Fruit fly (Drosophila melanogaster): ENCODE results near the gene gdl-ORF39.
A peak's percentile ranks its signal among the peaks of the same experiment; 100 is the strongest.

Gene gdl-ORF39

DNA sequence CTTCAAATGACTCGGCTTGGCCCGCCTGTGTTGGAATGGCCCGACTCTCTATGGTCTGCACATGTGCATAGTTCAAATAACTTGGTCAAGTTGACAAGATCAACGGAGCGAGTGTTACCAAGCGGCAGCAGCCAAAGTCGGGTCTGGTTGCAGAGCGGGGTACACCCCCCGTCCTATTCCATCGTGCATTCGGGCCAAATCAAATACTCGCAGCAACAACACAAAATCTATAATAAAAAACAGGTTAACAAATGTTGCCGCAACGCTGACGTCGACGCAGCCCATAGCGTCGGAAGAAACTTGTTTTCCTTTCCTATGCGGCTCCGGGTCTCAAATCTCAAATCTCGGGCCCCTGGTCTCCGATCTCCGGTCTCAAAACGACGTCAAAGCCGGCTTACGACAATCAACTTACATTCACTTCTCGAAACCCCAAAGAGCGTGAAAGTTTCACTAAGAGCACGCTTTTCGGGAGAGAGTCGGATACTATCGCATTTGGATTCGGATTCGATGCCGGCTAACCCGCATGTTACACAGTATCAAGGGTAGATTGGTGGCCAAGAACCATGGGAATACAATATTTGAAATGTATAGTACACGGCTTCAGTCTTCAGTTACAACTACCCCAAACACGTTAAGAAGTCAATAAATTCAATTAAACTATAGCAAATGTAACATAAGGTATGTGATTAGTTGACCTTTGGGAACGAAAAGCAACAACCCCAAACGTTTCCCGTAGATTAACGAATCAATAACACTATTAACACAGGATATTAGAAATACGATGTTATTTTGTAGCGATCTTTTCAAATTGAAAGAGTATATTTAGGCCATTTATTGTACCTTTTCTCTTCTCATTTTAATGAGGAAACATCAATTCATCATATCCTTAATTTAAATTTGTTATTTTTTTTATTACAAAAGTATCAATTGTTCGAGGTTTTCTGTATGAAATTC lies 25.3 kb downstream of the gdl-ORF39 start (continued):
- no peak for TF ChIP-seq dimm (GFP tag; IDR thresholded peaks at IDR 0.05)
- peak; percentile 28 for TF ChIP-seq abd-A (tag; optimal IDR thresholded peaks at IDR 0.05)
- no peak for TF ChIP-seq lov (optimal IDR thresholded peaks at IDR 0.05)
- no peak for TF ChIP-seq lov (GFP tag; IDR thresholded peaks at IDR 0.05)
- TF ChIP-seq Kr (GFP tag; optimal IDR thresholded peaks at IDR 0.05): no peak
- peak; percentile 48 for TF ChIP-seq shn (GFP tag; optimal IDR thresholded peaks at IDR 0.05)
- no peak for TF ChIP-seq CG17912 (GFP tag; optimal IDR thresholded peaks at IDR 0.05)
- TF ChIP-seq CG2199 (GFP tag; IDR thresholded peaks at IDR 0.05): peak; percentile 10; the same call in 1 of the 3 replicates
- peak; percentile 28 for TF ChIP-seq slou (GFP tag; optimal IDR thresholded peaks at IDR 0.05)
- no peak for TF ChIP-seq CG13123 (GFP tag; optimal IDR thresholded peaks at IDR 0.05)
- TF ChIP-seq wor (GFP tag; IDR thresholded peaks at IDR 0.05): peak; percentile 53; the same call in 1 of the 2 replicates
- TF ChIP-seq CG2120 (GFP tag; optimal IDR thresholded peaks at IDR 0.05): peak; percentile 76
- peak; percentile 29 for TF ChIP-seq Atf3 (GFP tag; optimal IDR thresholded peaks at IDR 0.05)
- TF ChIP-seq CG34376 (GFP tag; optimal IDR thresholded peaks at IDR 0.05): no peak
- 0 out of 3 replicates have a peak, but pooled peaks have one; percentile 7 for TF ChIP-seq zfh1 (GFP tag; IDR thresholded peaks at IDR 0.05)
- peak; percentile 41 for TF ChIP-seq slp2 (GFP tag; optimal IDR thresholded peaks at IDR 0.05)
- no peak for TF ChIP-seq zf30C (GFP tag; optimal IDR thresholded peaks at IDR 0.05)
- TF ChIP-seq CG2889 (GFP tag; IDR thresholded peaks at IDR 0.05): no peak
- peak; percentile 26 for TF ChIP-seq Lhr (GFP tag; optimal IDR thresholded peaks at IDR 0.05)
- TF ChIP-seq sqz (GFP tag; optimal IDR thresholded peaks at IDR 0.05): peak; percentile 69
- no peak for TF ChIP-seq CG14014 (GFP tag; IDR thresholded peaks at IDR 0.05)
- TF ChIP-seq CG15601 (tag; optimal IDR thresholded peaks at IDR 0.05): peak; percentile 42
- peak; percentile 39 for TF ChIP-seq CG10147 (GFP tag; optimal IDR thresholded peaks at IDR 0.05)
- TF ChIP-seq Hsf (GFP tag; optimal IDR thresholded peaks at IDR 0.05): peak; percentile 57
- peak; percentile 84 for TF ChIP-seq CG13775 (GFP tag; optimal IDR thresholded peaks at IDR 0.05)
- peak; percentile 83 for TF ChIP-seq gem (tag; optimal IDR thresholded peaks at IDR 0.05)
- TF ChIP-seq ab (GFP tag; optimal IDR thresholded peaks at IDR 0.05): no peak
- TF ChIP-seq CG42726 (GFP tag; IDR thresholded peaks at IDR 0.05; ENCODE audit: partially characterized antibody): no peak
- TF ChIP-seq ac (GFP tag; optimal IDR thresholded peaks at IDR 0.05): no peak
- TF ChIP-seq Fer1 (GFP tag; optimal IDR thresholded peaks at IDR 0.05): no peak
- no peak for TF ChIP-seq sna (GFP tag; IDR thresholded peaks at IDR 0.05; ENCODE audit: partially characterized antibody)
- TF ChIP-seq CG10959 (GFP tag; IDR thresholded peaks at IDR 0.05): no peak
- peak; percentile 20 for TF ChIP-seq psq (GFP tag; optimal IDR thresholded peaks at IDR 0.05)
- peak; percentile 70 for TF ChIP-seq Dek (tag; optimal IDR thresholded peaks at IDR 0.05)
- peak; percentile 21 for TF ChIP-seq CG8359 (GFP tag; optimal IDR thresholded peaks at IDR 0.05; ENCODE audit: borderline replicate concordance)
- TF ChIP-seq Scr (GFP tag; IDR thresholded peaks at IDR 0.05; ENCODE audit: partially characterized antibody): no peak
- TF ChIP-seq CG15073 (GFP tag; optimal IDR thresholded peaks at IDR 0.05): no peak
- TF ChIP-seq CG4617 (GFP tag; optimal IDR thresholded peaks at IDR 0.05; ENCODE audit: borderline replicate concordance): peak; percentile 5
- TF ChIP-seq phol (tag; optimal IDR thresholded peaks at IDR 0.05): peak; percentile 66
- peak; percentile 43 for TF ChIP-seq cwo (GFP tag; optimal IDR thresholded peaks at IDR 0.05)
- peak; percentile 61 for TF ChIP-seq bab2 (GFP tag; optimal IDR thresholded peaks at IDR 0.05)
- peak; percentile 72 for TF ChIP-seq Xbp1 (GFP tag; optimal IDR thresholded peaks at IDR 0.05)
- TF ChIP-seq CG11723 (GFP tag; optimal IDR thresholded peaks at IDR 0.05): peak; percentile 61
- no peak for TF ChIP-seq Poxn (GFP tag; IDR thresholded peaks at IDR 0.05)
- TF ChIP-seq pfk (GFP tag; optimal IDR thresholded peaks at IDR 0.05): no peak
- TF ChIP-seq CG12391 (tag; optimal IDR thresholded peaks at IDR 0.05): peak; percentile 69
- peak; percentile 35 for TF ChIP-seq PHDP (tag; optimal IDR thresholded peaks at IDR 0.05)
- TF ChIP-seq Lim3 (GFP tag; IDR thresholded peaks at IDR 0.05): no peak
- no peak for TF ChIP-seq CTCF (GFP tag; optimal IDR thresholded peaks at IDR 0.05)

Data from whole organism, embryonic.